Worm (Caenorhabditis elegans): ENCODE measurements around the gene hlh-13.

ce11 chrX:4238971-4239370 is 10.1 kb upstream of the hlh-13 start:
- TF ChIP-seq pqm-1 (tag; optimal IDR thresholded peaks at IDR 0.05) (no peak), nhr-11 (tag; optimal IDR thresholded peaks at IDR 0.05) (no peak), unc-62 (GFP tag; optimal IDR thresholded peaks at IDR 0.05) (no peak), lin-13 (GFP tag; optimal IDR thresholded peaks at IDR 0.05) (no peak), tbx-2 (tag; optimal IDR thresholded peaks at IDR 0.05) (no peak), nhr-77 (tag; optimal IDR thresholded peaks at IDR 0.05) (no peak), jun-1 (tag; optimal IDR thresholded peaks at IDR 0.05) (no peak), lin-35 (GFP tag; optimal IDR thresholded peaks at IDR 0.05) (no peak), egl-13 (tag; optimal IDR thresholded peaks at IDR 0.05) (no peak), lin-15B (tag; optimal IDR thresholded peaks at IDR 0.05) (no peak)

Measured in whole organism, L1 larva.